Worm (Caenorhabditis elegans): ENCODE measurements around the gene xnd-1.

xnd-1 gene

ce11 chrIII:5557246-5557819 is 46.9 kb upstream of the xnd-1 start, which contains the start of gene rpc-2 (continued):
- TF ChIP-seq saeg-2 (GFP tag; IDR thresholded peaks at IDR 0.05), result no peak
- TF ChIP-seq zfp-2 (tag; optimal IDR thresholded peaks at IDR 0.05), result no peak

- TF ChIP-seq mxl-3 (GFP tag; optimal IDR thresholded peaks at IDR 0.05) (peak; percentile 31), nhr-28 (tag; optimal IDR thresholded peaks at IDR 0.05) (peak; percentile 5), vab-7 (GFP tag; IDR thresholded peaks at IDR 0.05) (no peak), T26A8.4 (GFP tag; IDR thresholded peaks at IDR 0.05) (no peak), tag-97 (GFP tag; IDR thresholded peaks at IDR 0.05) (no peak), spr-3 (GFP tag; optimal IDR thresholded peaks at IDR 0.05) (no peak), zag-1 (tag; optimal IDR thresholded peaks at IDR 0.05) (no peak), lin-29 (GFP tag; IDR thresholded peaks at IDR 0.05) (no peak), nhr-48 (tag; optimal IDR thresholded peaks at IDR 0.05) (no peak), cey-2 (tag; optimal IDR thresholded peaks at IDR 0.05; ENCODE audit: borderline replicate concordance, insufficient read depth) (no peak), daf-8 (GFP tag; IDR thresholded peaks at IDR 0.05) (no peak), ceh-20 (GFP tag; IDR thresholded peaks at IDR 0.05) (no peak), nhr-10 (tag; optimal IDR thresholded peaks at IDR 0.05) (no peak), mep-1 (tag; optimal IDR thresholded peaks at IDR 0.05) (no peak), ZK546.5 (tag; optimal IDR thresholded peaks at IDR 0.05) (no peak), ama-1 (optimal IDR thresholded peaks at IDR 0.05) (no peak), mes-2 (tag; optimal IDR thresholded peaks at IDR 0.05; ENCODE audit: poor library complexity, severe bottlenecking) (no peak), arid-1 (GFP tag; conservative IDR thresholded peaks at IDR 0.05) (no peak), hlh-11 (tag; optimal IDR thresholded peaks at IDR 0.05) (peak; percentile 52), fkh-10 (GFP tag; optimal IDR thresholded peaks at IDR 0.05) (no peak), pqm-1 (tag; optimal IDR thresholded peaks at IDR 0.05) (no peak), skn-1 (tag; optimal IDR thresholded peaks at IDR 0.05) (no peak), F49E8.2 (tag; optimal IDR thresholded peaks at IDR 0.05; ENCODE audit: borderline replicate concordance) (no peak), zip-2 (tag; optimal IDR thresholded peaks at IDR 0.05) (no peak), Y75B8A.6 (GFP tag; IDR thresholded peaks at IDR 0.05) (no peak), set-16 (GFP tag; IDR thresholded peaks at IDR 0.05) (peak; percentile 20; the same call in 1 of the 2 replicates), ces-1 (GFP tag; optimal IDR thresholded peaks at IDR 0.05) (no peak), daf-16 (GFP tag; optimal IDR thresholded peaks at IDR 0.05) (peak in 1 of 2 experiments; percentile 15), daf-16 (tag; optimal IDR thresholded peaks at IDR 0.05) (no peak), madf-9 (GFP tag; conservative IDR thresholded peaks at IDR 0.05) (no peak), unc-62 (GFP tag; optimal IDR thresholded peaks at IDR 0.05 in 1 of 2) (peak in 1 of 2 experiments; percentile 6), unc-62 (tag; optimal IDR thresholded peaks at IDR 0.05) (no peak), Y105C5A.15 (GFP tag; IDR thresholded peaks at IDR 0.05) (no peak), mdt-29 (GFP tag; IDR thresholded peaks at IDR 0.05) (no peak), duxl-1 (tag; optimal IDR thresholded peaks at IDR 0.05; ENCODE audit: poor library complexity) (no peak), hmg-1.1 (GFP tag; IDR thresholded peaks at IDR 0.05) (no peak), snpc-1.2 (GFP tag; IDR thresholded peaks at IDR 0.05) (no peak), dmd-8 (GFP tag; IDR thresholded peaks at IDR 0.05) (no peak), nhr-11 (tag; optimal IDR thresholded peaks at IDR 0.05) (peak; percentile 50), tra-1 (GFP tag; IDR thresholded peaks at IDR 0.05) (no peak), aly-2 (tag; optimal IDR thresholded peaks at IDR 0.05) (no peak), ceh-62 (tag; optimal IDR thresholded peaks at IDR 0.05) (no peak), lin-38 (GFP tag; IDR thresholded peaks at IDR 0.05) (no peak), dpl-1 (GFP tag; optimal IDR thresholded peaks at IDR 0.05) (no peak), snpc-4 (tag; optimal IDR thresholded peaks at IDR 0.05) (no peak), nhr-6 (tag; optimal IDR thresholded peaks at IDR 0.05) (no peak), sdz-12 (GFP tag; optimal IDR thresholded peaks at IDR 0.05) (no peak), lim-7 (GFP tag; IDR thresholded peaks at IDR 0.05) (no peak), F37D6.2 (tag; optimal IDR thresholded peaks at IDR 0.05) (no peak)
These were observed 40.6 kb upstream of the xnd-1 start for ce11 chrIII:5563680-5564079.

Data from whole organism, L4 larva.